Worm (Caenorhabditis elegans): ENCODE data around the gene srt-20.

- TF ChIP-seq lin-11 (tag; optimal IDR thresholded peaks at IDR 0.05) = no peak
- no peak for TF ChIP-seq sox-2 (GFP tag; IDR thresholded peaks at IDR 0.05)
- TF ChIP-seq elt-2 (tag; optimal IDR thresholded peaks at IDR 0.05) = no peak
- TF ChIP-seq ztf-16 (tag; optimal IDR thresholded peaks at IDR 0.05) = no peak
- no peak for TF ChIP-seq fkh-6 (tag; optimal IDR thresholded peaks at IDR 0.05)
- TF ChIP-seq fkh-10 (GFP tag; optimal IDR thresholded peaks at IDR 0.05) = no peak
- TF ChIP-seq eyg-1 (tag; optimal IDR thresholded peaks at IDR 0.05) = no peak
- TF ChIP-seq pax-1 (tag; optimal IDR thresholded peaks at IDR 0.05) = no peak
- TF ChIP-seq C38D4.7 (GFP tag; optimal IDR thresholded peaks at IDR 0.05) = no peak
- TF ChIP-seq dve-1 (tag; optimal IDR thresholded peaks at IDR 0.05) = no peak
- no peak for TF ChIP-seq zip-5 (tag; optimal IDR thresholded peaks at IDR 0.05)
- no peak for TF ChIP-seq elt-4 (tag; optimal IDR thresholded peaks at IDR 0.05)
- no peak for TF ChIP-seq hlh-13 (GFP tag; optimal IDR thresholded peaks at IDR 0.05)
- no peak for TF ChIP-seq pha-4 (tag; optimal IDR thresholded peaks at IDR 0.05)
Observed at ce11 chrV:4295920-4296319, 17.3 kb upstream of the srt-20 start, which contains the start of gene F47D2.11.

Measured in whole organism, late embryonic.